Worm (Caenorhabditis elegans) whole organism, L2 larva: Measurements from ENCODE around the gene E04F6.6.

Source experiments
- C34F6.9 ChIP-seq: fragments of 150-350 bp; optimal IDR thresholded peaks from 2 replicates; lab custom pipeline; 2014; ENCODE audit warnings: missing biosample characterization, missing genetic modification characterization
- F13H6.1 ChIP-seq: sonication (generic microtip); optimal IDR thresholded peaks from 2 replicates; lab custom pipeline; 2016; ENCODE audit warnings: missing genetic modification characterization, missing compliant biosample characterization
- R02D3.7 ChIP-seq: fragments of 150-350 bp; optimal IDR thresholded peaks from 2 replicates; lab custom pipeline; 2014; ENCODE audit warnings: missing biosample characterization, missing genetic modification characterization
- Y55F3AM.14 ChIP-seq: fragments of 200-800 bp; sonication (Bioruptor generic); optimal IDR thresholded peaks from 2 replicates; lab custom pipeline; 2018; ENCODE audit warnings: mild to moderate bottlenecking, missing genetic modification characterization, missing compliant biosample characterization
- ZK546.5 ChIP-seq: sonication (generic microtip); optimal IDR thresholded peaks from 2 replicates; lab custom pipeline; 2017; ENCODE audit warnings: missing biosample characterization, missing genetic modification characterization
- alr-1 ChIP-seq: fragments of 150-350 bp; optimal IDR thresholded peaks from 2 replicates; lab custom pipeline; 2014; ENCODE audit warnings: missing biosample characterization, missing genetic modification characterization
- aly-2 ChIP-seq: fragments of 150-350 bp; optimal IDR thresholded peaks from 2 replicates; lab custom pipeline; 2014; ENCODE audit warnings: missing biosample characterization, missing genetic modification characterization
- ama-1 ChIP-seq: fragments of 150-350 bp; optimal IDR thresholded peaks from 2 replicates; lab custom pipeline; 2018; ENCODE audit warnings: inconsistent platforms
- blmp-1 ChIP-seq: sonication (generic microtip); optimal IDR thresholded peaks from 2 replicates; lab custom pipeline; 2017; ENCODE audit warnings: missing genetic modification characterization, mild to moderate bottlenecking, missing compliant biosample characterization, antibody characterized with exemption, moderate library complexity; ENCODE audit not compliant: insufficient read depth
- ceh-16 ChIP-seq: fragments of 150-350 bp; optimal IDR thresholded peaks from 2 replicates; lab custom pipeline; 2014; ENCODE audit warnings: missing biosample characterization, missing genetic modification characterization
- ceh-82 ChIP-seq: fragments of 150-350 bp; optimal IDR thresholded peaks from 2 replicates; lab custom pipeline; 2014; ENCODE audit warnings: missing biosample characterization, missing genetic modification characterization
- crh-2 ChIP-seq: sonication (generic microtip); optimal IDR thresholded peaks from 2 replicates; lab custom pipeline; 2017; ENCODE audit warnings: missing biosample characterization, missing genetic modification characterization
- dmd-4 ChIP-seq: sonication (generic microtip); optimal IDR thresholded peaks from 2 replicates; lab custom pipeline; 2017; ENCODE audit warnings: missing biosample characterization, missing genetic modification characterization
- egl-27 ChIP-seq: sonication (generic microtip); optimal IDR thresholded peaks from 3 replicates; lab custom pipeline; 2017; ENCODE audit warnings: missing biosample characterization, missing genetic modification reagents, missing genetic modification characterization
- elt-1 ChIP-seq: fragments of 150-350 bp; optimal IDR thresholded peaks from 2 replicates; lab custom pipeline; 2014; ENCODE audit warnings: missing biosample characterization, missing genetic modification characterization
- elt-3 ChIP-seq: sonication (generic microtip); optimal IDR thresholded peaks from 2 replicates; lab custom pipeline; 2017; ENCODE audit warnings: missing biosample characterization, missing genetic modification characterization
- fos-1 ChIP-seq: fragments of 150-350 bp; optimal IDR thresholded peaks from 2 replicates; lab custom pipeline; 2014; ENCODE audit warnings: missing biosample characterization, missing genetic modification characterization
- gmeb-1 ChIP-seq: fragments of 150-350 bp; optimal IDR thresholded peaks from 2 replicates; lab custom pipeline; 2014; ENCODE audit warnings: missing biosample characterization, missing genetic modification characterization
- lin-11 ChIP-seq: fragments of 150-350 bp; sonication (generic microtip); optimal IDR thresholded peaks from 2 replicates; lab custom pipeline; 2014; ENCODE audit warnings: missing biosample characterization, missing genetic modification characterization, inconsistent platforms, mixed read lengths
- lin-13 ChIP-seq: fragments of 150-350 bp; optimal IDR thresholded peaks from 2 replicates; lab custom pipeline; 2014; ENCODE audit warnings: missing biosample characterization, missing genetic modification reagents, missing genetic modification characterization
- lin-39 ChIP-seq: fragments of 150-350 bp; optimal IDR thresholded peaks from 2 replicates; lab custom pipeline; 2014; ENCODE audit warnings: missing biosample characterization, missing genetic modification reagents, missing genetic modification characterization
- lsy-2 ChIP-seq, 2 experiments: fragments of 150-350 bp in 1 of 2; sonication (generic microtip) in 1 of 2; optimal IDR thresholded peaks; 2 replicates each; lab custom pipeline; 2014 to 2017; ENCODE audit warnings: missing biosample characterization in 2 of 2, missing genetic modification characterization in 2 of 2
- mab-5 ChIP-seq: fragments of 150-350 bp; optimal IDR thresholded peaks from 2 replicates; lab custom pipeline; 2014; ENCODE audit warnings: missing biosample characterization, missing genetic modification characterization
- mbf-1 ChIP-seq: sonication (generic microtip); optimal IDR thresholded peaks from 2 replicates; lab custom pipeline; 2017; ENCODE audit warnings: missing biosample characterization, missing genetic modification characterization
- mdl-1 ChIP-seq, 2 experiments: fragments of 150-350 bp in 1 of 2; sonication (generic microtip) in 1 of 2; optimal IDR thresholded peaks; 2 replicates each; lab custom pipeline; 2017; ENCODE audit warnings: missing biosample characterization in 2 of 2, missing genetic modification characterization in 2 of 2
- nhr-10 ChIP-seq: sonication (generic microtip); optimal IDR thresholded peaks from 2 replicates; lab custom pipeline; 2017; ENCODE audit warnings: missing biosample characterization, missing genetic modification characterization
- nhr-11 ChIP-seq: fragments of 150-350 bp; optimal IDR thresholded peaks from 2 replicates; lab custom pipeline; 2014; ENCODE audit warnings: missing biosample characterization, missing genetic modification characterization
- nhr-12 ChIP-seq: fragments of 150-350 bp; optimal IDR thresholded peaks from 2 replicates; lab custom pipeline; 2014; ENCODE audit warnings: missing biosample characterization, missing genetic modification characterization
- nhr-129 ChIP-seq: fragments of 150-350 bp; optimal IDR thresholded peaks from 2 replicates; lab custom pipeline; 2014; ENCODE audit warnings: missing biosample characterization, missing genetic modification characterization
- nhr-21 ChIP-seq: fragments of 150-350 bp; optimal IDR thresholded peaks from 2 replicates; lab custom pipeline; 2014; ENCODE audit warnings: missing biosample characterization, missing genetic modification characterization
- nhr-23 ChIP-seq: fragments of 150-350 bp; optimal IDR thresholded peaks from 2 replicates; lab custom pipeline; 2014; ENCODE audit warnings: missing biosample characterization, missing genetic modification reagents, missing genetic modification characterization
- nhr-237 ChIP-seq: fragments of 150-350 bp; optimal IDR thresholded peaks from 2 replicates; lab custom pipeline; 2014; ENCODE audit warnings: missing biosample characterization, missing genetic modification characterization
- nhr-25 ChIP-seq: fragments of 150-350 bp; sonication (generic microtip); optimal IDR thresholded peaks from 3 replicates; lab custom pipeline; 2014; ENCODE audit warnings: missing biosample characterization, missing genetic modification characterization
- nhr-6 ChIP-seq: fragments of 150-350 bp; optimal IDR thresholded peaks from 2 replicates; lab custom pipeline; 2014; ENCODE audit warnings: missing biosample characterization, missing genetic modification characterization
- nhr-77 ChIP-seq: fragments of 150-350 bp; optimal IDR thresholded peaks from 2 replicates; lab custom pipeline; 2014; ENCODE audit warnings: missing biosample characterization, missing genetic modification characterization
- peb-1 ChIP-seq: fragments of 150-350 bp; optimal IDR thresholded peaks from 2 replicates; lab custom pipeline; 2014; ENCODE audit warnings: missing biosample characterization, missing genetic modification characterization
- sem-4 ChIP-seq: fragments of 150-350 bp; optimal IDR thresholded peaks from 2 replicates; lab custom pipeline; 2014; ENCODE audit warnings: missing biosample characterization, missing genetic modification reagents, missing genetic modification characterization
- skn-1 ChIP-seq: sonication (generic microtip); optimal IDR thresholded peaks from 2 replicates; lab custom pipeline; 2017; ENCODE audit warnings: missing biosample characterization, missing genetic modification characterization
- sma-3 ChIP-seq: sonication (generic microtip); optimal IDR thresholded peaks from 2 replicates; lab custom pipeline; 2016; ENCODE audit warnings: missing genetic modification reagents, missing genetic modification characterization, missing compliant biosample characterization
- sma-9 ChIP-seq, 2 experiments: fragments of 150-350 bp in 1 of 2; sonication (generic microtip) in 1 of 2; optimal IDR thresholded peaks; 2 replicates each; lab custom pipeline; 2014 to 2016; ENCODE audit warnings: missing genetic modification characterization in 2 of 2, mild to moderate bottlenecking in 1 of 2, missing biosample characterization in 1 of 2, missing compliant biosample characterization in 1 of 2, missing genetic modification reagents in 1 of 2, moderate library complexity in 1 of 2
- snpc-4 ChIP-seq: fragments of 150-350 bp; optimal IDR thresholded peaks from 2 replicates; lab custom pipeline; 2014; ENCODE audit warnings: missing biosample characterization, missing genetic modification characterization
- unc-39 ChIP-seq: fragments of 150-350 bp; optimal IDR thresholded peaks from 2 replicates; lab custom pipeline; 2014; ENCODE audit warnings: missing biosample characterization, missing genetic modification characterization
- unc-55 ChIP-seq: fragments of 150-350 bp; sonication (generic microtip); optimal IDR thresholded peaks from 3 replicates; lab custom pipeline; 2014; ENCODE audit warnings: missing biosample characterization, missing genetic modification reagents, missing genetic modification characterization
- unc-62 ChIP-seq: fragments of 150-350 bp; optimal IDR thresholded peaks from 2 replicates; lab custom pipeline; 2014; ENCODE audit warnings: missing biosample characterization, missing genetic modification reagents, missing genetic modification characterization
- zag-1 ChIP-seq: fragments of 150-350 bp; optimal IDR thresholded peaks from 2 replicates; lab custom pipeline; 2014; ENCODE audit warnings: missing biosample characterization, missing genetic modification characterization
- ztf-1 ChIP-seq: fragments of 200-800 bp; sonication (Bioruptor generic); conservative IDR thresholded peaks from 2 replicates; pipeline ENCODE4 v1.3.6; 2022; ENCODE audit warnings: missing genetic modification characterization, missing compliant biosample characterization
- ztf-11 ChIP-seq: sonication (generic microtip); optimal IDR thresholded peaks from 2 replicates; lab custom pipeline; 2017; ENCODE audit warnings: missing biosample characterization, missing genetic modification characterization
- ztf-4 ChIP-seq: fragments of 150-350 bp; optimal IDR thresholded peaks from 2 replicates; lab custom pipeline; 2014; ENCODE audit warnings: missing biosample characterization, missing genetic modification characterization

E04F6.6 gene

DNA sequence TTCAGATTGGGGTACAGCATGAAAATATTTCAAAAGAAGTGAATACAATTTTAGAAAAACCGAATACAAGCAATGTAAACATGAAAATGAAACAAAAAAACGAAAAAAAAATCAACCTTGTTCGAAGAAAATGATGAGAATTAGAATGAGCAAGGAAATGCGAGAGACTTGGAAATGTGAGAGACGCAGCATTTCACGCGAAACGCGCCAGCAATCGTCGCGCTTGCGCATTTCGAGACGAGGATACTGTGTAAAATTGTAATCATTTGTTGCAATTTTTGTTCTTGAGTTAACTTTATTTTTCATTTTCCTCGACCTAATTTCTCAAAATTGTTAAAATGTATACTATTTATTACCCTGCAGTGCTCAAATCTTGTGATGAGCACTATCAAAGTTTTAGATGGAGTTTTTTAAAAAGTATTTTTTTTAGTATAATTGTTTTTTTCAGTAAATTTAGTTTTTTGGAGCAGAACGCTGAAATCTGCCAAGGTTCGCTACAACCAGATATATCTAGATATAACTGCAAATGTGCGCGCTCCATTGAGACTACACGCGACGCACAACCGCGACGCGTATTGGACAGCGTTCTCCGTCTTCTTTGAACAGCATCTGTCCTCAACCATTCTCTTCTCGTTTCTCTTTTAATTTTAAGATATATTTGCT is 47.3 kb downstream of the E04F6.6 start, which contains the start of gene fust-1:
Gene fust-1 (plus strand): TSS at position 613 of the 663 bp plus-strand sequence.
- peak in 1 of 2 experiments; percentile 72 for TF ChIP-seq mdl-1 (tag; optimal IDR thresholded peaks at IDR 0.05; lab: Kevin White, UChicago)
- TF ChIP-seq nhr-10 = peak; percentile 79
- no peak for TF ChIP-seq mbf-1
- peak; percentile 92 for TF ChIP-seq nhr-129 (tag; lab: Kevin White, UChicago)
- peak; percentile 69 for TF ChIP-seq ceh-82
- peak; percentile 97 for TF ChIP-seq nhr-25 (tag; lab: Kevin White, UChicago)
- peak; percentile 56 for TF ChIP-seq blmp-1 (tag; lab: Kevin White, UChicago)
- TF ChIP-seq egl-27 = peak; percentile 94
- TF ChIP-seq ztf-4 = peak; percentile 92
- peak; percentile 80 for TF ChIP-seq snpc-4
- TF ChIP-seq fos-1 = peak; percentile 91
- peak; percentile 96 for TF ChIP-seq sma-3 (GFP tag; lab: Kevin White, UChicago)
- TF ChIP-seq nhr-21 (tag; lab: Kevin White, UChicago) = peak; percentile 94
- no peak for TF ChIP-seq unc-39
- peak; percentile 74 for TF ChIP-seq unc-62 (GFP tag; lab: Kevin White, UChicago)
- TF ChIP-seq sem-4 = peak; percentile 91
- no peak for TF ChIP-seq ztf-1 (GFP tag; lab: Robert Waterston, UW)
- peak; percentile 82 for TF ChIP-seq nhr-77 (tag; lab: Kevin White, UChicago)
- peak; percentile 91 for TF ChIP-seq skn-1
- no peak for TF ChIP-seq ztf-11 (tag; lab: Kevin White, UChicago)
- peak; percentile 94 for TF ChIP-seq lin-11 (tag; lab: Kevin White, UChicago)
- TF ChIP-seq nhr-12 (tag; lab: Kevin White, UChicago) = no peak
- TF ChIP-seq nhr-237 (tag; lab: Kevin White, UChicago) = peak; percentile 72
- peak; percentile 97 for TF ChIP-seq F13H6.1
- TF ChIP-seq nhr-11 (tag; lab: Kevin White, UChicago) = no peak
- TF ChIP-seq nhr-6 = peak; percentile 94
- peak; percentile 80 for TF ChIP-seq zag-1 (tag; lab: Kevin White, UChicago)
- peak; percentile 61 for TF ChIP-seq elt-1 (tag; lab: Kevin White, UChicago)
- TF ChIP-seq alr-1 (tag; lab: Kevin White, UChicago) = no peak
- peak; percentile 93 for TF ChIP-seq mab-5 (tag; lab: Kevin White, UChicago)
- TF ChIP-seq ceh-16 (tag; lab: Kevin White, UChicago) = peak; percentile 87
- TF ChIP-seq ZK546.5 (tag; lab: Kevin White, UChicago) = peak; percentile 71
- peak; percentile 92 for TF ChIP-seq lin-13
- TF ChIP-seq gmeb-1 (tag; lab: Kevin White, UChicago) = peak; percentile 93
- no peak for TF ChIP-seq elt-3 (tag; lab: Kevin White, UChicago)
- no peak for TF ChIP-seq aly-2 (tag; lab: Kevin White, UChicago)
- peak; percentile 79 for TF ChIP-seq ama-1 (lab: Kevin White, UChicago)
- TF ChIP-seq lsy-2 (tag; optimal IDR thresholded peaks at IDR 0.05; lab: Kevin White, UChicago) = peak; percentile 95 to 98
- TF ChIP-seq dmd-4 (tag; lab: Kevin White, UChicago) = peak; percentile 67
- TF ChIP-seq unc-55 = peak; percentile 96
- TF ChIP-seq lin-39 (tag; lab: Kevin White, UChicago) = no peak
- TF ChIP-seq crh-2 (tag; lab: Kevin White, UChicago) = peak; percentile 95
- TF ChIP-seq peb-1 (tag; lab: Kevin White, UChicago) = no peak
- peak; percentile 61 for TF ChIP-seq Y55F3AM.14 (GFP tag; lab: Kevin White, UChicago)
- no peak for TF ChIP-seq nhr-23 (tag; lab: Kevin White, UChicago)
- peak; percentile 99 for TF ChIP-seq C34F6.9 (tag; lab: Kevin White, UChicago)
- TF ChIP-seq R02D3.7 (tag; lab: Kevin White, UChicago) = peak; percentile 74
- peak; percentile 98 for TF ChIP-seq sma-9 (GFP tag; optimal IDR thresholded peaks at IDR 0.05; lab: Kevin White, UChicago)
- no peak for TF ChIP-seq sma-9 (tag; optimal IDR thresholded peaks at IDR 0.05; lab: Kevin White, UChicago)
